Worm (Caenorhabditis elegans) whole organism, late embryonic: ENCODE measurements around the gene pitp-1.

Experiments
- C08G9.2 ChIP-seq: sonication (generic microtip); optimal IDR thresholded peaks from 2 replicates; lab custom pipeline; 2016; ENCODE audit warnings: mild to moderate bottlenecking, missing genetic modification characterization, moderate library complexity, missing compliant biosample characterization
- F13H6.1 ChIP-seq: sonication (generic microtip); optimal IDR thresholded peaks from 2 replicates; lab custom pipeline; 2016; ENCODE audit warnings: missing genetic modification characterization, missing compliant biosample characterization
- K02D7.2 ChIP-seq: sonication (generic microtip); optimal IDR thresholded peaks from 2 replicates; lab custom pipeline; 2017; ENCODE audit warnings: mild to moderate bottlenecking, missing genetic modification characterization, missing compliant biosample characterization
- K09A11.1 ChIP-seq: sonication (generic microtip); optimal IDR thresholded peaks from 2 replicates; lab custom pipeline; 2017; ENCODE audit warnings: antibody characterized with exemption, mild to moderate bottlenecking, missing genetic modification characterization, missing compliant biosample characterization; ENCODE audit not compliant: insufficient read depth
- Y22D7AL.16 ChIP-seq: sonication (generic microtip); optimal IDR thresholded peaks from 2 replicates; lab custom pipeline; 2016; ENCODE audit warnings: missing genetic modification characterization, missing compliant biosample characterization
- ahr-1 ChIP-seq: sonication (generic microtip); optimal IDR thresholded peaks from 2 replicates; lab custom pipeline; 2016; ENCODE audit warnings: missing genetic modification characterization, missing compliant biosample characterization
- ceh-14 ChIP-seq: sonication (generic microtip); optimal IDR thresholded peaks from 2 replicates; lab custom pipeline; 2016; ENCODE audit warnings: missing genotype, missing genetic modification characterization, missing compliant biosample characterization
- ceh-19 ChIP-seq: fragments of 200-800 bp; sonication (Bioruptor generic); optimal IDR thresholded peaks from 2 replicates; lab custom pipeline; 2018; ENCODE audit warnings: mild to moderate bottlenecking, missing genetic modification characterization, missing compliant biosample characterization
- ceh-2 ChIP-seq: sonication (generic microtip); optimal IDR thresholded peaks from 2 replicates; lab custom pipeline; 2016; ENCODE audit warnings: missing genotype, missing genetic modification characterization, missing compliant biosample characterization
- ceh-22 ChIP-seq: sonication (generic microtip); optimal IDR thresholded peaks from 2 replicates; lab custom pipeline; 2017; ENCODE audit warnings: missing biosample characterization, missing genetic modification characterization
- ceh-24 ChIP-seq: sonication (generic microtip); optimal IDR thresholded peaks from 2 replicates; lab custom pipeline; 2016; ENCODE audit warnings: mild to moderate bottlenecking, missing genetic modification characterization, missing compliant biosample characterization
- ceh-34 ChIP-seq: sonication (generic microtip); optimal IDR thresholded peaks from 2 replicates; lab custom pipeline; 2016; ENCODE audit warnings: mild to moderate bottlenecking, missing genetic modification characterization, missing compliant biosample characterization
- ceh-45 ChIP-seq: fragments of 200-800 bp; sonication (Bioruptor generic); IDR thresholded peaks from 2 replicates; pipeline ENCODE4 v1.3.6; 2022; ENCODE audit warnings: missing genetic modification reagents, missing genetic modification characterization, missing compliant biosample characterization
- ceh-48 ChIP-seq: sonication (generic microtip); optimal IDR thresholded peaks from 2 replicates; lab custom pipeline; 2016; ENCODE audit warnings: missing genetic modification characterization, inconsistent platforms, missing compliant biosample characterization
- ceh-6 ChIP-seq: fragments of 200-800 bp; sonication (Bioruptor generic); optimal IDR thresholded peaks from 2 replicates; lab custom pipeline; 2018; ENCODE audit warnings: mild to moderate bottlenecking, missing genetic modification characterization, missing compliant biosample characterization
- dve-1 ChIP-seq: sonication (generic microtip); optimal IDR thresholded peaks from 2 replicates; lab custom pipeline; 2017; ENCODE audit warnings: antibody characterized with exemption, mild to moderate bottlenecking, missing genetic modification characterization, missing compliant biosample characterization
- elt-2 ChIP-seq: sonication (generic microtip); optimal IDR thresholded peaks from 2 replicates; lab custom pipeline; 2016; ENCODE audit warnings: missing genetic modification reagents, missing genetic modification characterization, missing compliant biosample characterization
- fax-1 ChIP-seq: sonication (generic microtip); optimal IDR thresholded peaks from 2 replicates; lab custom pipeline; 2016; ENCODE audit warnings: missing genotype, missing genetic modification characterization, missing compliant biosample characterization
- hlh-13 ChIP-seq: fragments of 200-800 bp; sonication (Bioruptor generic); optimal IDR thresholded peaks from 2 replicates; lab custom pipeline; 2018; ENCODE audit warnings: mild to moderate bottlenecking, missing genetic modification characterization, missing compliant biosample characterization
- hlh-15 ChIP-seq: sonication (generic microtip); optimal IDR thresholded peaks from 2 replicates; lab custom pipeline; 2016; ENCODE audit warnings: missing genetic modification characterization, missing compliant biosample characterization
- hlh-30 ChIP-seq: sonication (generic microtip); optimal IDR thresholded peaks from 2 replicates; lab custom pipeline; 2017; ENCODE audit warnings: antibody characterized with exemption, missing genetic modification characterization, missing compliant biosample characterization; ENCODE audit not compliant: insufficient read depth
- hlh-6 ChIP-seq: sonication (generic microtip); optimal IDR thresholded peaks from 2 replicates; lab custom pipeline; 2016; ENCODE audit warnings: missing genotype, missing genetic modification characterization, missing compliant biosample characterization
- hlh-8 ChIP-seq: sonication (generic microtip); optimal IDR thresholded peaks from 2 replicates; lab custom pipeline; 2016; ENCODE audit warnings: missing genotype, missing genetic modification characterization, missing compliant biosample characterization
- lim-6 ChIP-seq: sonication (generic microtip); optimal IDR thresholded peaks from 2 replicates; lab custom pipeline; 2016; ENCODE audit warnings: missing genetic modification characterization, missing compliant biosample characterization
- nfya-1 ChIP-seq: sonication (generic microtip); optimal IDR thresholded peaks from 2 replicates; lab custom pipeline; 2017; ENCODE audit warnings: missing genetic modification characterization, mild to moderate bottlenecking, missing compliant biosample characterization, antibody characterized with exemption, moderate library complexity
- nhr-232 ChIP-seq: sonication (generic microtip); optimal IDR thresholded peaks from 2 replicates; lab custom pipeline; 2016; ENCODE audit warnings: missing genetic modification characterization, missing compliant biosample characterization
- npax-4 ChIP-seq: sonication (generic microtip); optimal IDR thresholded peaks from 2 replicates; lab custom pipeline; 2016; ENCODE audit warnings: missing genetic modification characterization, missing compliant biosample characterization
- odd-2 ChIP-seq: sonication (generic microtip); optimal IDR thresholded peaks from 2 replicates; lab custom pipeline; 2017; ENCODE audit warnings: antibody characterized with exemption, mild to moderate bottlenecking, missing genetic modification characterization, missing compliant biosample characterization
- pag-3 ChIP-seq: sonication (generic microtip); optimal IDR thresholded peaks from 2 replicates; lab custom pipeline; 2016; ENCODE audit warnings: missing compliant biosample characterization, missing genetic modification characterization, borderline replicate concordance
- pat-9 ChIP-seq: fragments of 200-800 bp; sonication (Bioruptor generic); optimal IDR thresholded peaks from 2 replicates; lab custom pipeline; 2018; ENCODE audit warnings: mild to moderate bottlenecking, missing genetic modification characterization, moderate library complexity, missing compliant biosample characterization
- pha-4 ChIP-seq: fragments of 150-350 bp; optimal IDR thresholded peaks from 2 replicates; lab custom pipeline; 2018; ENCODE audit warnings: missing biosample characterization, missing genetic modification reagents, missing genetic modification characterization
- pqm-1 ChIP-seq: sonication (generic microtip); optimal IDR thresholded peaks from 2 replicates; lab custom pipeline; 2016; ENCODE audit warnings: missing genetic modification characterization, missing compliant biosample characterization
- ref-2 ChIP-seq: sonication (generic microtip); optimal IDR thresholded peaks from 2 replicates; lab custom pipeline; 2016; ENCODE audit warnings: missing genetic modification characterization, missing compliant biosample characterization
- rnt-1 ChIP-seq: sonication (generic microtip); optimal IDR thresholded peaks from 2 replicates; lab custom pipeline; 2016; ENCODE audit warnings: missing genetic modification characterization, missing compliant biosample characterization
- sdc-2 ChIP-seq: sonication (generic microtip); optimal IDR thresholded peaks from 2 replicates; lab custom pipeline; 2016; ENCODE audit warnings: missing genotype, missing genetic modification characterization, missing compliant biosample characterization
- sox-2 ChIP-seq: fragments of 200-800 bp; sonication (Bioruptor generic); IDR thresholded peaks from 2 replicates; pipeline ENCODE4 v1.3.6; 2022; ENCODE audit warnings: missing genetic modification reagents, missing genetic modification characterization, missing compliant biosample characterization
- sox-4 ChIP-seq: sonication (generic microtip); optimal IDR thresholded peaks from 2 replicates; lab custom pipeline; 2017; ENCODE audit warnings: mild to moderate bottlenecking, missing genetic modification characterization, inconsistent platforms, missing compliant biosample characterization
- syd-9 ChIP-seq: sonication (generic microtip); optimal IDR thresholded peaks from 2 replicates; lab custom pipeline; 2016; ENCODE audit warnings: mild to moderate bottlenecking, missing genetic modification characterization, moderate library complexity, missing compliant biosample characterization
- unc-3 ChIP-seq, 2 experiments: fragments of 200-800 bp in 1 of 2; sonication (Bioruptor generic) in 1 of 2; sonication (generic microtip) in 1 of 2; conservative IDR thresholded peaks in 1 of 2; optimal IDR thresholded peaks in 1 of 2; 2 replicates each; pipeline versions ENCODE4 v1.3.6 to Lab custom; 2016 to 2022; ENCODE audit warnings: missing compliant biosample characterization in 2 of 2, missing genetic modification characterization in 2 of 2, missing genetic modification reagents in 1 of 2
- unc-55 ChIP-seq: sonication (generic microtip); optimal IDR thresholded peaks from 2 replicates; lab custom pipeline; 2017; ENCODE audit warnings: missing biosample characterization, missing genetic modification reagents, missing genetic modification characterization
- unc-86 ChIP-seq: sonication (generic microtip); optimal IDR thresholded peaks from 2 replicates; lab custom pipeline; 2016; ENCODE audit warnings: missing genetic modification characterization, missing compliant biosample characterization
- zip-5 ChIP-seq: sonication (generic microtip); optimal IDR thresholded peaks from 2 replicates; lab custom pipeline; 2016; ENCODE audit warnings: missing genetic modification characterization, missing compliant biosample characterization
- ztf-16 ChIP-seq: sonication (generic microtip); optimal IDR thresholded peaks from 2 replicates; lab custom pipeline; 2017; ENCODE audit warnings: missing genetic modification characterization, missing compliant biosample characterization

Gene pitp-1

DNA sequence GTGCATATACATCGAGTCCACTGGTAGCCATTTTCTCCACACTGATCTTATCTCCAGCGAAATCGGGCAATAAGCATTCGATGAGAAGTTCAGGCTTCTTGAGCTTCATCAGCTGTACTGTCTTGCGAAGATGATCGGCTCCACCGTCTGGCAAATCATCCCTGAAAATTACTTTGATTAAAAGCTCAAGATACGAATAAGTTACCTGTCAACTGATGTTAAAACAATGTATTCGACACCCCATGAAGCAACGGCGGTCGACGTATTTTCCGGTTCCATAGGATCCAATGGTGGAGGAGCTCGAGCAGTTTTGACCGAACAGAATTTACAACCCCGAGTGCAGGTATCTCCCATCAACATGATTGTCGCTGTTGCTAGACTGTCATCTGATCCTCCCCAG lies 25.4 kb downstream of the pitp-1 start:
- TF ChIP-seq ceh-6 (no peak), sdc-2 (tag; lab: Kevin White, UChicago) (no peak), ahr-1 (tag; lab: Kevin White, UChicago) (no peak), hlh-6 (tag; lab: Kevin White, UChicago) (no peak), ztf-16 (tag; lab: Kevin White, UChicago) (no peak), Y22D7AL.16 (tag; lab: Kevin White, UChicago) (no peak), rnt-1 (no peak), unc-86 (tag; lab: Kevin White, UChicago) (no peak), elt-2 (tag; lab: Kevin White, UChicago) (no peak), pha-4 (tag; lab: Kevin White, UChicago) (no peak), sox-4 (tag; lab: Kevin White, UChicago) (no peak), K09A11.1 (tag; lab: Kevin White, UChicago) (no peak), nhr-232 (no peak), pqm-1 (tag; lab: Kevin White, UChicago) (no peak), ceh-34 (no peak), pat-9 (tag; lab: Kevin White, UChicago) (no peak), sox-2 (no peak), ceh-22 (tag; lab: Kevin White, UChicago) (no peak)
- TF ChIP-seq, all 69 proteins: peak for 0

DNA sequence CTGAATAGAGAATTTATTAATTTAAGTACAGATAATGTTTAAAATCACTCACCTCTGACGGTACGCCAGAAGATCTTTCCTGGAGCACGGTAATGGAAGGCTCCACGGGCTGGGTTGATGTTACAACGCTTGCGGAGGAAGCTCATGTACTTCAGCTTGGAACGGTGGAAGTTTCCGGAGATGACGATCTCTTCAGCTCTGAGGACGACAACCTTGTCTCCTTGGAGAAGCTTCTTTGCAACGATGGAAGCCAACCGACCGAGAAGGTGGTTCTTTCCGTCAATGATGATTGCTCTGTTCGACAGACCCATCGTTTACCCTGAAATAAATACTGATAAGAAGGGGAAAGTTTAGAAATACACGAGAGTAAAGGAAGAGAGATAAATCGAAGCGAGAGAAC lies 26.3 kb downstream of the pitp-1 start, which contains the start of gene rpl-16:
rpl-16 (minus strand) TSS at position 319 of the 400 bp plus-strand sequence.
- no peak for TF ChIP-seq ref-2
- no peak for TF ChIP-seq unc-3 (GFP tag; conservative IDR thresholded peaks at IDR 0.05; lab: Robert Waterston, UW)
- no peak for TF ChIP-seq unc-3 (tag; optimal IDR thresholded peaks at IDR 0.05; lab: Kevin White, UChicago)
- no peak for TF ChIP-seq hlh-15 (tag; lab: Kevin White, UChicago)
- no peak for TF ChIP-seq odd-2 (tag; lab: Kevin White, UChicago)
- TF ChIP-seq syd-9 (tag; lab: Kevin White, UChicago), result no peak
- TF ChIP-seq ceh-2 (tag; lab: Kevin White, UChicago), result no peak
- no peak for TF ChIP-seq lim-6 (tag; lab: Kevin White, UChicago)
- no peak for TF ChIP-seq nhr-232
- TF ChIP-seq fax-1, result no peak

DNA sequence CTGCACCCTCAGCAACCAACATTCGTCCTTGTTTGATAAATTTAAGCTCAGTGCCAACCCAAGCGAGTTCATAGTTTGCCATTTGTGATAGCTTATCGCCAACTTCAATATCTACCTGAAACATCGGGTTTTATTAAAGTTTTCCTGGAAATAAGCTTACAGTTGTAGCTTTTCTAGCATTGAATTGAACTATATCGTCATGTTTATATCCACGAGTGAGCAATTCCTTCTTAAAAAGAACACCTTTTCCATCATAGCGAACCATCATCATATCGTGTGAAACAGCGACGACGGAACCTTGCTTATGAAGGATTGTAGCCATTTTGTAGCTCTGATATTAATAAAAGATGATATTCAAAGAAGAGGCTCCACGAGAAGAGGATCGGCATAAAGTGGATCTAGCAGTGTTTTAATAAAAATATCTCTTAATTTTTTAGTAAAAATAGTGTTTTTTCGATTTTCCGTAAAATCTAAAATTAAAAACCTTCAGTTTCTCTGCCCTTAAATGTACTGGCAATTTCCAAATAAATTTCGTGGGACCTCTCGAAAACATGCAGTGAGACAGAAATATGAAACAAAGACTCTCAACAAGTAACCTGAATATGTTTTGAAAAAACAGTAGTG lies 27.3 kb downstream of the pitp-1 start, which contains the start of gene M01F1.8:
M01F1.8 (minus strand) TSS at position 335 of the 624 bp plus-strand sequence.
- no peak for TF ChIP-seq unc-86 (tag; lab: Kevin White, UChicago)
- TF ChIP-seq ceh-14 (tag; lab: Kevin White, UChicago), result no peak
- no peak for TF ChIP-seq sox-2
- TF ChIP-seq ceh-48, result no peak
- no peak for TF ChIP-seq C08G9.2
- no peak for TF ChIP-seq K02D7.2
- no peak for TF ChIP-seq unc-55 (GFP tag; lab: Kevin White, UChicago)
- no peak for TF ChIP-seq unc-3 (GFP tag; conservative IDR thresholded peaks at IDR 0.05; lab: Robert Waterston, UW)
- no peak for TF ChIP-seq unc-3 (tag; optimal IDR thresholded peaks at IDR 0.05; lab: Kevin White, UChicago)
- TF ChIP-seq, all 69 proteins: peak for 0

DNA sequence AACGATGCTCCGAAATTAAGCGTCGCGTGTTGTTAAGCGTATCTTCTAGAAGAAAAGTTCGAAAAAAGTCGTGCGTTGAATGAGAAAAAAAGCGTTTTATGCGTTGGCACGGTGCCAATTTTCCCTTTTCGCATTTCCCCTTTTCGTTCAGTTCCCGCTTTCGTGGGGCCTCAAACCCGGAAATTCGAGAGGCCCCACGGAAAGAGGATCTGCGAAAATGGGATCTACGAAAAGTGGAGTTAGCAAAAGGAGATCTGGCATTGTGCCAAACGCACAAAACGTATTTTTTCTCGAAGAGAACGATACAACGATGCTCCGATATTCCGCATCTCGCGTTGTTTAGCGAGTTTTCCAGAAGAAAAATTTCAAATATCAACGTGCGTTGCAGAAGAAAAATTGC lies 29.7 kb downstream of the pitp-1 start:
- TF ChIP-seq ceh-22 (tag; lab: Kevin White, UChicago) (no peak), zip-5 (tag; lab: Kevin White, UChicago) (peak; percentile 100), dve-1 (no peak), C08G9.2 (peak; percentile 100), npax-4 (tag; lab: Kevin White, UChicago) (peak; percentile 89), nfya-1 (tag; lab: Kevin White, UChicago) (no peak), pha-4 (tag; lab: Kevin White, UChicago) (no peak), hlh-6 (tag; lab: Kevin White, UChicago) (peak; percentile 99), hlh-30 (no peak), pqm-1 (tag; lab: Kevin White, UChicago) (peak; percentile 100), pag-3 (tag; lab: Kevin White, UChicago) (peak; percentile 100), rnt-1 (peak; percentile 100), Y22D7AL.16 (tag; lab: Kevin White, UChicago) (peak; percentile 96), syd-9 (tag; lab: Kevin White, UChicago) (peak; percentile 98), K02D7.2 (peak; percentile 97), ahr-1 (tag; lab: Kevin White, UChicago) (peak; percentile 100), ceh-45 (GFP tag; lab: Robert Waterston, UW) (peak; percentile 97), hlh-13 (peak; percentile 95), F13H6.1 (tag; lab: Kevin White, UChicago) (peak; percentile 100), ceh-24 (tag; lab: Kevin White, UChicago) (peak; percentile 92), fax-1 (peak; percentile 99), ceh-19 (GFP tag; lab: Kevin White, UChicago) (peak; percentile 98), hlh-8 (peak; percentile 100), sox-4 (tag; lab: Kevin White, UChicago) (peak; percentile 91), ceh-14 (tag; lab: Kevin White, UChicago) (peak; percentile 100), lim-6 (tag; lab: Kevin White, UChicago) (peak; percentile 100)
